Worm (Caenorhabditis elegans) whole organism, L2 larva: ENCODE results near the gene nspc-1.

Experiments
- C34F6.9 ChIP-seq: fragments of 150-350 bp; optimal IDR thresholded peaks from 2 replicates; lab custom pipeline; 2014; ENCODE audit warnings: missing biosample characterization, missing genetic modification characterization
- F13H6.1 ChIP-seq: sonication (generic microtip); optimal IDR thresholded peaks from 2 replicates; lab custom pipeline; 2016; ENCODE audit warnings: missing genetic modification characterization, missing compliant biosample characterization
- R02D3.7 ChIP-seq: fragments of 150-350 bp; optimal IDR thresholded peaks from 2 replicates; lab custom pipeline; 2014; ENCODE audit warnings: missing biosample characterization, missing genetic modification characterization
- Y55F3AM.14 ChIP-seq: fragments of 200-800 bp; sonication (Bioruptor generic); optimal IDR thresholded peaks from 2 replicates; lab custom pipeline; 2018; ENCODE audit warnings: mild to moderate bottlenecking, missing genetic modification characterization, missing compliant biosample characterization
- ZK546.5 ChIP-seq: sonication (generic microtip); optimal IDR thresholded peaks from 2 replicates; lab custom pipeline; 2017; ENCODE audit warnings: missing biosample characterization, missing genetic modification characterization
- alr-1 ChIP-seq: fragments of 150-350 bp; optimal IDR thresholded peaks from 2 replicates; lab custom pipeline; 2014; ENCODE audit warnings: missing biosample characterization, missing genetic modification characterization
- aly-2 ChIP-seq: fragments of 150-350 bp; optimal IDR thresholded peaks from 2 replicates; lab custom pipeline; 2014; ENCODE audit warnings: missing biosample characterization, missing genetic modification characterization
- ama-1 ChIP-seq: fragments of 150-350 bp; optimal IDR thresholded peaks from 2 replicates; lab custom pipeline; 2018; ENCODE audit warnings: inconsistent platforms
- blmp-1 ChIP-seq: sonication (generic microtip); optimal IDR thresholded peaks from 2 replicates; lab custom pipeline; 2017; ENCODE audit warnings: missing genetic modification characterization, mild to moderate bottlenecking, missing compliant biosample characterization, antibody characterized with exemption, moderate library complexity; ENCODE audit not compliant: insufficient read depth
- ceh-16 ChIP-seq: fragments of 150-350 bp; optimal IDR thresholded peaks from 2 replicates; lab custom pipeline; 2014; ENCODE audit warnings: missing biosample characterization, missing genetic modification characterization
- ceh-82 ChIP-seq: fragments of 150-350 bp; optimal IDR thresholded peaks from 2 replicates; lab custom pipeline; 2014; ENCODE audit warnings: missing biosample characterization, missing genetic modification characterization
- crh-2 ChIP-seq: sonication (generic microtip); optimal IDR thresholded peaks from 2 replicates; lab custom pipeline; 2017; ENCODE audit warnings: missing biosample characterization, missing genetic modification characterization
- dmd-4 ChIP-seq: sonication (generic microtip); optimal IDR thresholded peaks from 2 replicates; lab custom pipeline; 2017; ENCODE audit warnings: missing biosample characterization, missing genetic modification characterization
- egl-27 ChIP-seq: sonication (generic microtip); optimal IDR thresholded peaks from 3 replicates; lab custom pipeline; 2017; ENCODE audit warnings: missing biosample characterization, missing genetic modification reagents, missing genetic modification characterization
- elt-1 ChIP-seq: fragments of 150-350 bp; optimal IDR thresholded peaks from 2 replicates; lab custom pipeline; 2014; ENCODE audit warnings: missing biosample characterization, missing genetic modification characterization
- elt-3 ChIP-seq: sonication (generic microtip); optimal IDR thresholded peaks from 2 replicates; lab custom pipeline; 2017; ENCODE audit warnings: missing biosample characterization, missing genetic modification characterization
- fos-1 ChIP-seq: fragments of 150-350 bp; optimal IDR thresholded peaks from 2 replicates; lab custom pipeline; 2014; ENCODE audit warnings: missing biosample characterization, missing genetic modification characterization
- gmeb-1 ChIP-seq: fragments of 150-350 bp; optimal IDR thresholded peaks from 2 replicates; lab custom pipeline; 2014; ENCODE audit warnings: missing biosample characterization, missing genetic modification characterization
- lin-11 ChIP-seq: fragments of 150-350 bp; sonication (generic microtip); optimal IDR thresholded peaks from 2 replicates; lab custom pipeline; 2014; ENCODE audit warnings: missing biosample characterization, missing genetic modification characterization, inconsistent platforms, mixed read lengths
- lin-13 ChIP-seq: fragments of 150-350 bp; optimal IDR thresholded peaks from 2 replicates; lab custom pipeline; 2014; ENCODE audit warnings: missing biosample characterization, missing genetic modification reagents, missing genetic modification characterization
- lin-39 ChIP-seq: fragments of 150-350 bp; optimal IDR thresholded peaks from 2 replicates; lab custom pipeline; 2014; ENCODE audit warnings: missing biosample characterization, missing genetic modification reagents, missing genetic modification characterization
- lsy-2 ChIP-seq, 2 experiments: fragments of 150-350 bp in 1 of 2; sonication (generic microtip) in 1 of 2; optimal IDR thresholded peaks; 2 replicates each; lab custom pipeline; 2014 to 2017; ENCODE audit warnings: missing biosample characterization in 2 of 2, missing genetic modification characterization in 2 of 2
- mab-5 ChIP-seq: fragments of 150-350 bp; optimal IDR thresholded peaks from 2 replicates; lab custom pipeline; 2014; ENCODE audit warnings: missing biosample characterization, missing genetic modification characterization
- mbf-1 ChIP-seq: sonication (generic microtip); optimal IDR thresholded peaks from 2 replicates; lab custom pipeline; 2017; ENCODE audit warnings: missing biosample characterization, missing genetic modification characterization
- mdl-1 ChIP-seq, 2 experiments: fragments of 150-350 bp in 1 of 2; sonication (generic microtip) in 1 of 2; optimal IDR thresholded peaks; 2 replicates each; lab custom pipeline; 2017; ENCODE audit warnings: missing biosample characterization in 2 of 2, missing genetic modification characterization in 2 of 2
- nhr-10 ChIP-seq: sonication (generic microtip); optimal IDR thresholded peaks from 2 replicates; lab custom pipeline; 2017; ENCODE audit warnings: missing biosample characterization, missing genetic modification characterization
- nhr-11 ChIP-seq: fragments of 150-350 bp; optimal IDR thresholded peaks from 2 replicates; lab custom pipeline; 2014; ENCODE audit warnings: missing biosample characterization, missing genetic modification characterization
- nhr-12 ChIP-seq: fragments of 150-350 bp; optimal IDR thresholded peaks from 2 replicates; lab custom pipeline; 2014; ENCODE audit warnings: missing biosample characterization, missing genetic modification characterization
- nhr-129 ChIP-seq: fragments of 150-350 bp; optimal IDR thresholded peaks from 2 replicates; lab custom pipeline; 2014; ENCODE audit warnings: missing biosample characterization, missing genetic modification characterization
- nhr-21 ChIP-seq: fragments of 150-350 bp; optimal IDR thresholded peaks from 2 replicates; lab custom pipeline; 2014; ENCODE audit warnings: missing biosample characterization, missing genetic modification characterization
- nhr-23 ChIP-seq: fragments of 150-350 bp; optimal IDR thresholded peaks from 2 replicates; lab custom pipeline; 2014; ENCODE audit warnings: missing biosample characterization, missing genetic modification reagents, missing genetic modification characterization
- nhr-237 ChIP-seq: fragments of 150-350 bp; optimal IDR thresholded peaks from 2 replicates; lab custom pipeline; 2014; ENCODE audit warnings: missing biosample characterization, missing genetic modification characterization
- nhr-25 ChIP-seq: fragments of 150-350 bp; sonication (generic microtip); optimal IDR thresholded peaks from 3 replicates; lab custom pipeline; 2014; ENCODE audit warnings: missing biosample characterization, missing genetic modification characterization
- nhr-6 ChIP-seq: fragments of 150-350 bp; optimal IDR thresholded peaks from 2 replicates; lab custom pipeline; 2014; ENCODE audit warnings: missing biosample characterization, missing genetic modification characterization
- nhr-77 ChIP-seq: fragments of 150-350 bp; optimal IDR thresholded peaks from 2 replicates; lab custom pipeline; 2014; ENCODE audit warnings: missing biosample characterization, missing genetic modification characterization
- peb-1 ChIP-seq: fragments of 150-350 bp; optimal IDR thresholded peaks from 2 replicates; lab custom pipeline; 2014; ENCODE audit warnings: missing biosample characterization, missing genetic modification characterization
- sem-4 ChIP-seq: fragments of 150-350 bp; optimal IDR thresholded peaks from 2 replicates; lab custom pipeline; 2014; ENCODE audit warnings: missing biosample characterization, missing genetic modification reagents, missing genetic modification characterization
- skn-1 ChIP-seq: sonication (generic microtip); optimal IDR thresholded peaks from 2 replicates; lab custom pipeline; 2017; ENCODE audit warnings: missing biosample characterization, missing genetic modification characterization
- sma-3 ChIP-seq: sonication (generic microtip); optimal IDR thresholded peaks from 2 replicates; lab custom pipeline; 2016; ENCODE audit warnings: missing genetic modification reagents, missing genetic modification characterization, missing compliant biosample characterization
- sma-9 ChIP-seq, 2 experiments: fragments of 150-350 bp in 1 of 2; sonication (generic microtip) in 1 of 2; optimal IDR thresholded peaks; 2 replicates each; lab custom pipeline; 2014 to 2016; ENCODE audit warnings: missing genetic modification characterization in 2 of 2, mild to moderate bottlenecking in 1 of 2, missing biosample characterization in 1 of 2, missing compliant biosample characterization in 1 of 2, missing genetic modification reagents in 1 of 2, moderate library complexity in 1 of 2
- snpc-4 ChIP-seq: fragments of 150-350 bp; optimal IDR thresholded peaks from 2 replicates; lab custom pipeline; 2014; ENCODE audit warnings: missing biosample characterization, missing genetic modification characterization
- unc-39 ChIP-seq: fragments of 150-350 bp; optimal IDR thresholded peaks from 2 replicates; lab custom pipeline; 2014; ENCODE audit warnings: missing biosample characterization, missing genetic modification characterization
- unc-55 ChIP-seq: fragments of 150-350 bp; sonication (generic microtip); optimal IDR thresholded peaks from 3 replicates; lab custom pipeline; 2014; ENCODE audit warnings: missing biosample characterization, missing genetic modification reagents, missing genetic modification characterization
- unc-62 ChIP-seq: fragments of 150-350 bp; optimal IDR thresholded peaks from 2 replicates; lab custom pipeline; 2014; ENCODE audit warnings: missing biosample characterization, missing genetic modification reagents, missing genetic modification characterization
- zag-1 ChIP-seq: fragments of 150-350 bp; optimal IDR thresholded peaks from 2 replicates; lab custom pipeline; 2014; ENCODE audit warnings: missing biosample characterization, missing genetic modification characterization
- ztf-1 ChIP-seq: fragments of 200-800 bp; sonication (Bioruptor generic); conservative IDR thresholded peaks from 2 replicates; pipeline ENCODE4 v1.3.6; 2022; ENCODE audit warnings: missing genetic modification characterization, missing compliant biosample characterization
- ztf-11 ChIP-seq: sonication (generic microtip); optimal IDR thresholded peaks from 2 replicates; lab custom pipeline; 2017; ENCODE audit warnings: missing biosample characterization, missing genetic modification characterization
- ztf-4 ChIP-seq: fragments of 150-350 bp; optimal IDR thresholded peaks from 2 replicates; lab custom pipeline; 2014; ENCODE audit warnings: missing biosample characterization, missing genetic modification characterization

The nspc-1 gene

DNA sequence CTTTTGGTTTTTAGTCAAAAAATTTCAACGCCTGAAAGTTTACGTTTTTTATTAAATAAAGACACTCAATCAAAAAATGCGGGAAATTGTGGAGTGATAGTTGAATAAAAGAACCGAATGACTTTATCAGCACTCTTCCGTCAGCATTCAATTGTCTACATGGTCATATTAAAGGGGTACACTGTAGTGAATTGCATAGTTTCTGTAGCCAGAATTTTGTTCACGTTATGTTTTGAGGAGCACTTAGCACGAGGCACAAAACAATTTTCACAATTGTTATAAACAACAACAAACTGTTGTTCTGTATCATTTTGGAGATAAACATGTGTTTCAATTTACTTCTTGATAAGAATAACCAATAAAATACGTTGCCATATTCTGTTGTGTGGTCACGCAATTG lies 14.1 kb upstream of the nspc-1 start, which contains the start of gene D2021.4:
Gene D2021.4 (minus strand): TSS at position 48 of the 400 bp plus-strand sequence.
- TF ChIP-seq sma-9 (GFP tag; optimal IDR thresholded peaks at IDR 0.05; lab: Kevin White, UChicago): peak; percentile 24
- no peak for TF ChIP-seq sma-9 (tag; optimal IDR thresholded peaks at IDR 0.05; lab: Kevin White, UChicago)
- TF ChIP-seq crh-2 (tag; lab: Kevin White, UChicago): peak; percentile 52
- no peak for TF ChIP-seq sem-4 (tag; lab: Kevin White, UChicago)
- no peak for TF ChIP-seq unc-55
- no peak for TF ChIP-seq mbf-1 (tag; lab: Kevin White, UChicago)
- no peak for TF ChIP-seq nhr-23 (tag; lab: Kevin White, UChicago)
- TF ChIP-seq F13H6.1: peak; percentile 46
- peak; percentile 34 for TF ChIP-seq fos-1 (tag; lab: Kevin White, UChicago)
- TF ChIP-seq ZK546.5 (tag; lab: Kevin White, UChicago): no peak
- no peak for TF ChIP-seq elt-3

- TF ChIP-seq lin-39 (tag; lab: Kevin White, UChicago) (no peak), nhr-21 (tag; lab: Kevin White, UChicago) (peak; percentile 73), lsy-2 (tag; optimal IDR thresholded peaks at IDR 0.05; lab: Kevin White, UChicago) (peak; percentile 44 to 88), unc-55 (peak; percentile 86), blmp-1 (tag; lab: Kevin White, UChicago) (no peak), ztf-1 (no peak), crh-2 (tag; lab: Kevin White, UChicago) (peak; percentile 95), R02D3.7 (tag; lab: Kevin White, UChicago) (no peak), lin-13 (peak; percentile 83), nhr-23 (tag; lab: Kevin White, UChicago) (no peak), peb-1 (no peak), nhr-12 (tag; lab: Kevin White, UChicago) (no peak), aly-2 (tag; lab: Kevin White, UChicago) (no peak), Y55F3AM.14 (GFP tag; lab: Kevin White, UChicago) (peak; percentile 12), sem-4 (tag; lab: Kevin White, UChicago) (peak; percentile 85), mbf-1 (tag; lab: Kevin White, UChicago) (no peak), alr-1 (tag; lab: Kevin White, UChicago) (no peak), elt-1 (tag; lab: Kevin White, UChicago) (peak; percentile 4), sma-3 (GFP tag; lab: Kevin White, UChicago) (peak; percentile 88), F13H6.1 (peak; percentile 91), dmd-4 (no peak), ztf-4 (peak; percentile 67), nhr-237 (tag; lab: Kevin White, UChicago) (no peak), snpc-4 (tag; lab: Kevin White, UChicago) (peak; percentile 82), C34F6.9 (peak; percentile 94), sma-9 (GFP tag; optimal IDR thresholded peaks at IDR 0.05; lab: Kevin White, UChicago) (peak; percentile 92), sma-9 (tag; optimal IDR thresholded peaks at IDR 0.05; lab: Kevin White, UChicago) (no peak), fos-1 (tag; lab: Kevin White, UChicago) (peak; percentile 90), mdl-1 (tag; optimal IDR thresholded peaks at IDR 0.05; lab: Kevin White, UChicago) (peak; percentile 37 to 78), ztf-11 (tag; lab: Kevin White, UChicago) (no peak), nhr-25 (tag; lab: Kevin White, UChicago) (peak; percentile 84), nhr-11 (tag; lab: Kevin White, UChicago) (no peak), nhr-129 (tag; lab: Kevin White, UChicago) (peak; percentile 98), nhr-10 (tag; lab: Kevin White, UChicago) (peak; percentile 16), unc-62 (GFP tag; lab: Kevin White, UChicago) (no peak), ama-1 (lab: Kevin White, UChicago) (no peak), lin-11 (peak; percentile 62), nhr-6 (tag; lab: Kevin White, UChicago) (peak; percentile 90), egl-27 (tag; lab: Kevin White, UChicago) (peak; percentile 81), elt-3 (no peak), zag-1 (tag; lab: Kevin White, UChicago) (peak; percentile 77), ZK546.5 (tag; lab: Kevin White, UChicago) (no peak), nhr-77 (tag; lab: Kevin White, UChicago) (no peak), mab-5 (tag; lab: Kevin White, UChicago) (peak; percentile 37), skn-1 (tag; lab: Kevin White, UChicago) (no peak), gmeb-1 (tag; lab: Kevin White, UChicago) (peak; percentile 82), unc-39 (tag; lab: Kevin White, UChicago) (no peak), ceh-16 (tag; lab: Kevin White, UChicago) (peak; percentile 66), ceh-82 (tag; lab: Kevin White, UChicago) (no peak)
- TF ChIP-seq, all 48 proteins: peak for 26
Observed at ce11 chrX:8545971-8546442, 11.1 kb upstream of the nspc-1 start, which contains the start of gene sdha-1. Gene sdha-1 (minus strand): TSS chrX:8546021.
